Fruit fly (Drosophila melanogaster) whole organism, embryonic: ENCODE data around the gene rut.
A peak's percentile ranks its signal among the peaks of the same experiment; 100 is the strongest.

Experiments used
- Ada2b ChIP-seq: fragments of 200-800 bp; sonication (Bioruptor generic); IDR thresholded peaks from 2 replicates; pipeline ENCODE4 v1.3.6; 2022; ENCODE audit warnings: missing biosample characterization, missing genetic modification characterization
- Antp ChIP-seq: fragments of 200-800 bp; sonication (Bioruptor generic); optimal IDR thresholded peaks from 3 replicates; lab custom pipeline; 2016; ENCODE audit warnings: missing biosample characterization, missing genetic modification characterization
- CG10431 ChIP-seq: fragments of 200-800 bp; sonication (Bioruptor generic); optimal IDR thresholded peaks from 3 replicates; lab custom pipeline; 2018; ENCODE audit warnings: missing biosample characterization, mild to moderate bottlenecking, missing genetic modification characterization
- CG10462 ChIP-seq: fragments of 200-800 bp; sonication (Bioruptor generic); optimal IDR thresholded peaks from 2 replicates; lab custom pipeline; 2016; ENCODE audit warnings: missing biosample characterization, missing genetic modification characterization
- CG12071 ChIP-seq: fragments of 200-800 bp; sonication (Bioruptor generic); optimal IDR thresholded peaks from 3 replicates; lab custom pipeline; 2018; ENCODE audit warnings: missing biosample characterization, mild to moderate bottlenecking, missing genetic modification characterization
- CG12219 ChIP-seq: fragments of 200-800 bp; sonication (Bioruptor generic); optimal IDR thresholded peaks from 3 replicates; lab custom pipeline; 2018; ENCODE audit warnings: missing biosample characterization, mild to moderate bottlenecking, missing genetic modification characterization
- CG12299 ChIP-seq: fragments of 200-800 bp; sonication (Bioruptor generic); optimal IDR thresholded peaks from 2 replicates; lab custom pipeline; 2018; ENCODE audit warnings: missing biosample characterization, mild to moderate bottlenecking, missing genetic modification characterization
- CG12659 ChIP-seq: fragments of 200-800 bp; sonication (Bioruptor generic); optimal IDR thresholded peaks from 3 replicates; lab custom pipeline; 2017; ENCODE audit warnings: mild to moderate bottlenecking, missing biosample characterization, missing genetic modification reagents, missing genetic modification characterization
- CG14965 ChIP-seq: fragments of 200-800 bp; sonication (Bioruptor generic); optimal IDR thresholded peaks from 2 replicates; lab custom pipeline; 2016; ENCODE audit warnings: missing biosample characterization, missing genetic modification characterization, borderline replicate concordance
- CG1603 ChIP-seq: fragments of 200-800 bp; sonication (Bioruptor generic); optimal IDR thresholded peaks from 2 replicates; lab custom pipeline; 2019; ENCODE audit warnings: missing biosample characterization, mild to moderate bottlenecking, missing genetic modification characterization, moderate library complexity
- CG1832 ChIP-seq: fragments of 200-800 bp; sonication (Bioruptor generic); optimal IDR thresholded peaks from 2 replicates; lab custom pipeline; 2017; ENCODE audit warnings: missing biosample characterization, mild to moderate bottlenecking, missing genetic modification characterization, inconsistent platforms
- CG18599 ChIP-seq: fragments of 200-800 bp; sonication (Bioruptor generic); optimal IDR thresholded peaks from 3 replicates; lab custom pipeline; 2017; ENCODE audit warnings: missing biosample characterization, missing genetic modification characterization, mild to moderate bottlenecking, moderate library complexity, missing genetic modification reagents
- CG2712 ChIP-seq: fragments of 200-800 bp; optimal IDR thresholded peaks from 3 replicates; lab custom pipeline; 2019; ENCODE audit warnings: missing biosample characterization, mild to moderate bottlenecking, missing genetic modification characterization, moderate library complexity
- CG2889 ChIP-seq: fragments of 200-800 bp; sonication (Bioruptor generic); IDR thresholded peaks from 3 replicates; pipeline ENCODE4 v1.3.6; 2022; ENCODE audit warnings: missing biosample characterization, missing genetic modification characterization
- CG30020 ChIP-seq: fragments of 200-800 bp; optimal IDR thresholded peaks from 2 replicates; lab custom pipeline; 2019; ENCODE audit warnings: missing biosample characterization, mild to moderate bottlenecking, missing genetic modification characterization, moderate library complexity
- CG32532 ChIP-seq: fragments of 200-800 bp; sonication (Bioruptor generic); IDR thresholded peaks from 2 replicates; pipeline ENCODE4 v1.3.6; 2022; ENCODE audit warnings: missing biosample characterization, missing genetic modification characterization
- CG34376 ChIP-seq: fragments of 200-800 bp; sonication (Bioruptor generic); optimal IDR thresholded peaks from 2 replicates; lab custom pipeline; 2018; ENCODE audit warnings: missing biosample characterization, mild to moderate bottlenecking, missing genetic modification characterization
- CG34422 ChIP-seq: fragments of 200-800 bp; sonication (Bioruptor generic); IDR thresholded peaks from 3 replicates; pipeline ENCODE4 v1.3.6; 2022; ENCODE audit warnings: missing biosample characterization, missing genetic modification characterization
- CG3838 ChIP-seq: fragments of 200-800 bp; sonication (Bioruptor generic); optimal IDR thresholded peaks from 3 replicates; lab custom pipeline; 2016; ENCODE audit warnings: missing biosample characterization, missing genetic modification characterization
- CG42726 ChIP-seq: fragments of 200-800 bp; sonication (Bioruptor generic); IDR thresholded peaks from 2 replicates; pipeline ENCODE4 v1.3.6; 2022; ENCODE audit warnings: missing biosample characterization, missing genetic modification characterization; ENCODE audit not compliant: partially characterized antibody
- CG4820 ChIP-seq: fragments of 200-800 bp; sonication (Bioruptor generic); optimal IDR thresholded peaks from 3 replicates; lab custom pipeline; 2016; ENCODE audit warnings: missing biosample characterization, missing genetic modification characterization
- CG6813 ChIP-seq: fragments of 200-800 bp; sonication (Bioruptor generic); optimal IDR thresholded peaks from 2 replicates; lab custom pipeline; 2017; ENCODE audit warnings: missing biosample characterization, missing genetic modification characterization, mild to moderate bottlenecking, moderate library complexity, missing genetic modification reagents
- CG7786 ChIP-seq: fragments of 200-800 bp; sonication (Bioruptor generic); optimal IDR thresholded peaks from 2 replicates; lab custom pipeline; 2016; ENCODE audit warnings: missing biosample characterization, missing genetic modification characterization
- CG9437 ChIP-seq: fragments of 200-800 bp; sonication (Bioruptor generic); optimal IDR thresholded peaks from 2 replicates; lab custom pipeline; 2018; ENCODE audit warnings: missing biosample characterization, mild to moderate bottlenecking, missing genetic modification characterization
- D ChIP-seq, 2 experiments: fragments of 200-800 bp in 1 of 2; fragments of >200 bp in 1 of 2; sonication (Bioruptor generic) in 1 of 2; optimal IDR thresholded peaks; 2 replicates in 1 of 2; 3 replicates in 1 of 2; lab custom pipeline; 2017; ENCODE audit warnings: mild to moderate bottlenecking in 1 of 2, missing biosample characterization in 1 of 2, missing genetic modification characterization in 1 of 2, missing genetic modification reagents in 1 of 2
- Ets65A ChIP-seq: fragments of 200-800 bp; sonication (Bioruptor generic); peaks from one replicate; lab custom pipeline; 2016; ENCODE audit warnings: missing biosample characterization, missing genetic modification characterization
- Hmx ChIP-seq: fragments of 200-800 bp; sonication (Bioruptor generic); optimal IDR thresholded peaks from 2 replicates; lab custom pipeline; 2016; ENCODE audit warnings: missing biosample characterization, missing genetic modification characterization
- Hr3 ChIP-seq: fragments of 200-800 bp; sonication (Bioruptor generic); optimal IDR thresholded peaks from 3 replicates; lab custom pipeline; 2016; ENCODE audit warnings: missing biosample characterization, missing genetic modification characterization
- Hr51 ChIP-seq, 2 experiments: fragments of 200-800 bp; sonication (Bioruptor generic); optimal IDR thresholded peaks; 2 replicates in 1 of 2; 3 replicates in 1 of 2; lab custom pipeline; 2016 to 2018; ENCODE audit warnings: missing biosample characterization in 2 of 2, missing genetic modification characterization in 2 of 2, mild to moderate bottlenecking in 1 of 2, moderate library complexity in 1 of 2
- Med ChIP-seq: fragments of 200-800 bp; sonication (Bioruptor generic); peaks from one replicate; lab custom pipeline; 2016; ENCODE audit warnings: missing biosample characterization, missing genetic modification characterization, mild to moderate bottlenecking, inconsistent platforms, moderate library complexity
- Meics ChIP-seq: fragments of 200-800 bp; sonication (Bioruptor generic); optimal IDR thresholded peaks from 2 replicates; lab custom pipeline; 2017; ENCODE audit warnings: missing biosample characterization, mild to moderate bottlenecking, missing genetic modification characterization
- Sox100B ChIP-seq: fragments of 200-800 bp; sonication (Bioruptor generic); optimal IDR thresholded peaks from 3 replicates; lab custom pipeline; 2018; ENCODE audit warnings: missing biosample characterization, mild to moderate bottlenecking, missing genetic modification characterization
- Xbp1 ChIP-seq: fragments of 200-800 bp; sonication (Bioruptor generic); optimal IDR thresholded peaks from 3 replicates; lab custom pipeline; 2016; ENCODE audit warnings: missing biosample characterization, mild to moderate bottlenecking, missing genetic modification characterization
- abd-A ChIP-seq: fragments of 200-800 bp; sonication (Bioruptor generic); optimal IDR thresholded peaks from 3 replicates; lab custom pipeline; 2019; ENCODE audit warnings: missing biosample characterization, mild to moderate bottlenecking, missing genetic modification characterization, moderate library complexity
- caup ChIP-seq: fragments of 200-800 bp; sonication (Bioruptor generic); optimal IDR thresholded peaks from 3 replicates; lab custom pipeline; 2017; ENCODE audit warnings: missing biosample characterization, mild to moderate bottlenecking, missing genetic modification characterization, moderate library complexity; ENCODE audit not compliant: severe bottlenecking
- crp ChIP-seq, 2 experiments: fragments of 200-800 bp; sonication (Bioruptor generic); optimal IDR thresholded peaks; 2 replicates in 1 of 2; 3 replicates in 1 of 2; lab custom pipeline; 2017; ENCODE audit warnings: missing biosample characterization in 2 of 2, missing genetic modification characterization in 2 of 2, mild to moderate bottlenecking in 1 of 2, moderate library complexity in 1 of 2
- da ChIP-seq: fragments of 200-800 bp; sonication (Bioruptor generic); optimal IDR thresholded peaks from 2 replicates; lab custom pipeline; 2016; ENCODE audit warnings: missing biosample characterization, missing genetic modification characterization
- emc ChIP-seq: fragments of 200-800 bp; sonication (Bioruptor generic); optimal IDR thresholded peaks from 2 replicates; lab custom pipeline; 2016; ENCODE audit warnings: missing biosample characterization, missing genetic modification characterization
- eyg ChIP-seq: fragments of 200-800 bp; sonication (Bioruptor generic); optimal IDR thresholded peaks from 3 replicates; lab custom pipeline; 2016; ENCODE audit warnings: missing biosample characterization, missing genetic modification characterization
- fd3F ChIP-seq: fragments of 200-800 bp; sonication (Bioruptor generic); optimal IDR thresholded peaks from 2 replicates; lab custom pipeline; 2018; ENCODE audit warnings: missing biosample characterization, mild to moderate bottlenecking, missing genetic modification characterization, moderate library complexity
- gem ChIP-seq: fragments of 200-800 bp; sonication (Bioruptor generic); optimal IDR thresholded peaks from 2 replicates; lab custom pipeline; 2019; ENCODE audit warnings: missing biosample characterization, mild to moderate bottlenecking, missing genetic modification characterization, moderate library complexity
- grn ChIP-seq: fragments of 200-800 bp; sonication (Bioruptor generic); optimal IDR thresholded peaks from 3 replicates; lab custom pipeline; 2017; ENCODE audit warnings: missing biosample characterization, missing genetic modification characterization
- her ChIP-seq: fragments of 200-800 bp; sonication (Bioruptor generic); optimal IDR thresholded peaks from 2 replicates; lab custom pipeline; 2016; ENCODE audit warnings: missing biosample characterization, missing genetic modification characterization
- ken ChIP-seq: fragments of 200-800 bp; sonication (Bioruptor generic); IDR thresholded peaks from 3 replicates; pipeline ENCODE4 v1.3.6; 2022; ENCODE audit warnings: missing biosample characterization, missing genetic modification characterization
- lilli ChIP-seq: fragments of 200-800 bp; sonication (Bioruptor generic); optimal IDR thresholded peaks from 3 replicates; lab custom pipeline; 2016; ENCODE audit warnings: missing biosample characterization, missing genetic modification characterization
- nerfin-1 ChIP-seq: fragments of 200-800 bp; sonication (Bioruptor generic); optimal IDR thresholded peaks from 3 replicates; lab custom pipeline; 2019; ENCODE audit warnings: missing biosample characterization, mild to moderate bottlenecking, missing genetic modification characterization, moderate library complexity
- ranshi ChIP-seq: fragments of 200-800 bp; sonication (Bioruptor generic); IDR thresholded peaks from 2 replicates; pipeline ENCODE4 v1.3.6; 2022; ENCODE audit warnings: missing biosample characterization, missing genetic modification characterization
- trem ChIP-seq: fragments of 200-800 bp; optimal IDR thresholded peaks from 3 replicates; lab custom pipeline; 2019; ENCODE audit warnings: missing biosample characterization, mild to moderate bottlenecking, missing genetic modification characterization, moderate library complexity

rut gene

dm6 chrX:14839739-14840347 is 14.0 kb upstream of the rut start (continued):
- TF ChIP-seq trem (no peak), CG2889 (GFP tag; lab: Robert Waterston, UW) (no peak), CG10431 (peak; percentile 52), CG3838 (GFP tag; lab: Kevin White, UChicago) (no peak), Antp (GFP tag; lab: Kevin White, UChicago) (peak; percentile 25), abd-A (tag; lab: Kevin White, UChicago) (peak; percentile 83), CG6813 (GFP tag; lab: Kevin White, UChicago) (peak; percentile 7), CG12219 (GFP tag; lab: Kevin White, UChicago) (peak; percentile 4), D (optimal IDR thresholded peaks at IDR 0.05; lab: Kevin White, UChicago) (no peak), D (GFP tag; optimal IDR thresholded peaks at IDR 0.05; lab: Kevin White, UChicago) (peak; percentile 31), eyg (GFP tag; lab: Kevin White, UChicago) (peak; percentile 28), CG34376 (GFP tag; lab: Kevin White, UChicago) (peak; percentile 61), CG34422 (peak; percentile 64; the same call in 2 of the 3 replicates), CG42726 (GFP tag; lab: Robert Waterston, UW) (0 out of 2 replicates have a peak, but pooled peaks have one; percentile 37), CG30020 (no peak), CG12299 (tag; lab: Kevin White, UChicago) (peak; percentile 7), caup (GFP tag; lab: Kevin White, UChicago) (peak; percentile 44), CG7786 (GFP tag; lab: Kevin White, UChicago) (peak; percentile 63), CG12659 (GFP tag; lab: Kevin White, UChicago) (peak; percentile 2), emc (peak; percentile 33), crp (GFP tag; optimal IDR thresholded peaks at IDR 0.05; lab: Kevin White, UChicago) (no peak), CG14965 (no peak), CG10462 (GFP tag; lab: Kevin White, UChicago) (no peak), CG1832 (GFP tag; lab: Kevin White, UChicago) (peak; percentile 61), ranshi (GFP tag; lab: Robert Waterston, UW) (peak; percentile 51), da (GFP tag; lab: Kevin White, UChicago) (peak; percentile 15), lilli (GFP tag; lab: Kevin White, UChicago) (peak; percentile 59), ken (GFP tag; lab: Robert Waterston, UW) (0 out of 3 replicates have a peak, but pooled peaks have one; percentile 35), Ada2b (GFP tag; lab: Robert Waterston, UW) (peak; percentile 37; the same call in 1 of the 2 replicates), Sox100B (GFP tag; lab: Kevin White, UChicago) (no peak), CG12071 (GFP tag; lab: Kevin White, UChicago) (peak; percentile 2), Ets65A (GFP tag; lab: Kevin White, UChicago) (peak; percentile 76), CG32532 (GFP tag; lab: Robert Waterston, UW) (peak; percentile 78), grn (peak; percentile 83), CG9437 (GFP tag; lab: Kevin White, UChicago) (no peak), fd3F (GFP tag; lab: Kevin White, UChicago) (peak; percentile 17), nerfin-1 (peak; percentile 26), Meics (GFP tag; lab: Kevin White, UChicago) (peak; percentile 65), CG4820 (GFP tag; lab: Kevin White, UChicago) (peak; percentile 3), Hmx (GFP tag; lab: Kevin White, UChicago) (no peak), CG1603 (tag; lab: Kevin White, UChicago) (peak; percentile 48), Hr3 (GFP tag; lab: Kevin White, UChicago) (peak; percentile 14), gem (tag; lab: Kevin White, UChicago) (peak; percentile 52), Hr51 (GFP tag; optimal IDR thresholded peaks at IDR 0.05; lab: Kevin White, UChicago) (peak in 1 of 2 experiments; percentile 60), CG2712 (tag; lab: Kevin White, UChicago) (peak; percentile 39), her (peak; percentile 71), Xbp1 (peak; percentile 34), CG18599 (GFP tag; lab: Kevin White, UChicago) (peak; percentile 71), Med (GFP tag; lab: Kevin White, UChicago) (peak; percentile 93)
